Worm (Caenorhabditis elegans): ENCODE data around the gene ZK971.1.

DNA sequence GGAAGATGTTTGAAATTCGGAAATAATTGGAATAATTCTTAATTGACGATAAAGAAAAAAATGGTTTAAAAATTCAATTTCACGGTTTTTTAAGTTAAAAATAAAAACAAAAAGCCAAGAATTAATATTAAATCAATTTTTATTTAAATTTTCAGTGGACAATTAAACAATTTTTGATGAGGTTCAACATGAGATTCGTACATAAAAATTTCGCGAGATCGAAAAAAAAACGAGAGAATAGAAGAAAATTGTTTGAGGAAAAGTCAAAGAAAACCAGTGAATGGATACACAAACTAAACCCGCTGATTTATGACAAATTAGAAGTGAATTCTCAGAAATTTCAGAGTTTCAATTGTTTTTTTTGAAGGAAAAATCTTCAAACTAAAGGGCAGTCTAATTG, 9.4 kb downstream of the ZK971.1 start, which contains the start of gene F54B3.2:
- no peak for TF ChIP-seq isw-1 (GFP tag; IDR thresholded peaks at IDR 0.05)
- TF ChIP-seq unc-86 (tag; optimal IDR thresholded peaks at IDR 0.05), result no peak
- TF ChIP-seq tlp-1 (tag; optimal IDR thresholded peaks at IDR 0.05), result no peak
- TF ChIP-seq ztf-11 (tag; optimal IDR thresholded peaks at IDR 0.05), result no peak
- TF ChIP-seq grh-1 (GFP tag; IDR thresholded peaks at IDR 0.05), result no peak
- TF ChIP-seq nhr-19 (GFP tag; conservative IDR thresholded peaks at IDR 0.05), result no peak
- no peak for TF ChIP-seq nhr-28 (tag; optimal IDR thresholded peaks at IDR 0.05)
